Fruit fly (Drosophila melanogaster) Kc167 (cell line): ENCODE measurements around the gene moi.

Experiments
- Myc ChIP-seq: fragments of >200 bp; optimal IDR thresholded peaks from 2 replicates; lab custom pipeline; 2017; ENCODE audit warnings: missing external identifiers
- Sin3A ChIP-seq: fragments of >200 bp; optimal IDR thresholded peaks from 2 replicates; lab custom pipeline; 2018; ENCODE audit warnings: missing external identifiers
- h ChIP-seq: fragments of >200 bp; optimal IDR thresholded peaks from 3 replicates; lab custom pipeline; 2018; ENCODE audit warnings: missing external identifiers
- insv ChIP-seq: fragments of >200 bp; optimal IDR thresholded peaks from 3 replicates; lab custom pipeline; 2018; ENCODE audit warnings: missing external identifiers
- psq ChIP-seq: fragments of >200 bp; optimal IDR thresholded peaks from 2 replicates; lab custom pipeline; 2017; ENCODE audit warnings: missing external identifiers

moi gene

dm6 chr3R:18301569-18301968 is 46.2 kb downstream of the moi start, which contains the start of gene Polr1E:
TSS of gene Polr1E (minus strand) at chr3R:18301728.
- TF ChIP-seq Sin3A (lab: Kevin White, UChicago) (no peak), insv (lab: Kevin White, UChicago) (no peak), h (lab: Kevin White, UChicago) (no peak), psq (no peak), Myc (lab: Kevin White, UChicago) (no peak)

- TF ChIP-seq h (lab: Kevin White, UChicago) (no peak), Sin3A (lab: Kevin White, UChicago) (no peak)
Measured at dm6 chr3R:18302749-18303148, 47.4 kb downstream of the moi start, which contains the start of gene CG7126. TSS of gene CG7126 (minus strand) at chr3R:18302849.
